Worm (Caenorhabditis elegans) whole organism, late embryonic: Measurements from ENCODE around the gene ZK470.14.

Source experiments
- ceh-2 ChIP-seq: sonication (generic microtip); optimal IDR thresholded peaks from 2 replicates; lab custom pipeline; 2016; ENCODE audit warnings: missing genotype, missing genetic modification characterization, missing compliant biosample characterization
- dmd-4 ChIP-seq: sonication (generic microtip); optimal IDR thresholded peaks from 2 replicates; lab custom pipeline; 2016; ENCODE audit warnings: borderline replicate concordance, missing genetic modification characterization, missing compliant biosample characterization
- elt-2 ChIP-seq: sonication (generic microtip); optimal IDR thresholded peaks from 2 replicates; lab custom pipeline; 2016; ENCODE audit warnings: missing genetic modification reagents, missing genetic modification characterization, missing compliant biosample characterization
- pha-2 ChIP-seq: sonication (generic microtip); optimal IDR thresholded peaks from 2 replicates; lab custom pipeline; 2017; ENCODE audit warnings: mild to moderate bottlenecking, missing genetic modification characterization, missing compliant biosample characterization
- pros-1 ChIP-seq: fragments of 150-350 bp; optimal IDR thresholded peaks from 2 replicates; lab custom pipeline; 2014; ENCODE audit warnings: missing biosample characterization, missing genetic modification reagents, missing genetic modification characterization
- ztf-16 ChIP-seq: sonication (generic microtip); optimal IDR thresholded peaks from 2 replicates; lab custom pipeline; 2017; ENCODE audit warnings: missing genetic modification characterization, missing compliant biosample characterization

ce11 chrX:4125165-4125803 is 42.0 kb upstream of the ZK470.14 start:
- no peak for TF ChIP-seq pros-1
- no peak for TF ChIP-seq dmd-4 (tag; lab: Kevin White, UChicago)
- TF ChIP-seq pha-2 (tag; lab: Kevin White, UChicago), result no peak
- TF ChIP-seq ztf-16 (tag; lab: Kevin White, UChicago), result no peak
- no peak for TF ChIP-seq ceh-2 (tag; lab: Kevin White, UChicago)
- no peak for TF ChIP-seq elt-2 (tag; lab: Kevin White, UChicago)
